Fruit fly (Drosophila melanogaster): ENCODE data around the gene ric8a.

Gene ric8a

DNA sequence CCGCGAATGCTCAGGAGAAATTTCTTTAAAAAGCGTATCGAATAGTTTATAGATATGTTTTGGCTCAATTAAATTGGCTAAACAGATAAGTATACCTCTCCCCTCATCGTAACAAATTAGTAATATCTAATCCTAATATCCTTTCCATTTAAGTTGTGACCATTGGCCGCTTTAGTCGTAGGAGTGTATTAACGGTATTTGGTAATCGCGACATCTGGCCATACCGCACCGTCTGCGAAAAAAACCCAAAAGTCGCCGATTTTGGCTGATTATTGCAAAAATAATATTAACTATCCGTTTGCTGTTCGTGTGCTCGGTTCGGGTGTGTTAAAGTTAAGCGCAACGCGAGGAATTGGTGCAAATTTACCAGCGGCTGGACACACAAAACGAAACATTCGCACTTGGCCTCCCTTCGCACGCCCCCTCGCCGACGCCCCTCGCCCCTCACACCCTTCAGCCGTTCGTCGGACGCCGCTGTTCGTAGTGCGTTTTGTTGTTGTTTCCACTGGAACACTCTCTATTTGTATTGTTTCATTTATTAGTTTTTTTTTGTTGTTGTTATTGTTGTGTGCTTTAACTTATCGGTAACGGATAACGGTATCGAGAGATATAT is 8.7 kb upstream of the ric8a start, which contains the start of the genes amx and Dsor1:
TSS of gene amx (minus strand) at position 166 of the 613 bp plus-strand sequence.
TSS of gene Dsor1 (plus strand) at position 172 of the 613 bp plus-strand sequence.
- TF ChIP-seq pan (optimal IDR thresholded peaks at IDR 0.05), result no peak

DNA sequence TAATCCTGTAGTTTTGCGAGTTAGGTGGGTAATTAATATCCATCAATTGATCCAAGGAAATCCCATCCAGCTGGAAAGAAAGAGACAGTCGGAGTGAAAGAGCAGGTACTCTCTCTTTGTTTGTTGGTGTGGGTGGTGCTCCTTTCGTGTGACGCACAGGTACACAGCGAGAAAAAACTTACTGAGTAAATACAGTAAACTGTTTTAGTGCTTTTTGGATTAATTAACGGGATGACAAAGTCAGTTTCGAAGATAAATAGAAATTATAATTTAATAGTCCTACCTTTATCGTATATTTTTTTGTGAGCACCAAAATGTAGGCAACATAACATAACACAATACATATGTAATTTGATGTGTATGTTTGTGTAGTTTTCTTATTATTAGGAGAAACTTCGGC is 7.9 kb upstream of the ric8a start:
- TF ChIP-seq EcR (GFP tag; optimal IDR thresholded peaks at IDR 0.05), result no peak
- TF ChIP-seq CG8478 (optimal IDR thresholded peaks at IDR 0.05), result no peak
- TF ChIP-seq usp (GFP tag; optimal IDR thresholded peaks at IDR 0.05), result no peak
- TF ChIP-seq Dll (optimal IDR thresholded peaks at IDR 0.05), result no peak
- TF ChIP-seq pan (optimal IDR thresholded peaks at IDR 0.05), result no peak
- TF ChIP-seq psq (optimal IDR thresholded peaks at IDR 0.05), result no peak

DNA sequence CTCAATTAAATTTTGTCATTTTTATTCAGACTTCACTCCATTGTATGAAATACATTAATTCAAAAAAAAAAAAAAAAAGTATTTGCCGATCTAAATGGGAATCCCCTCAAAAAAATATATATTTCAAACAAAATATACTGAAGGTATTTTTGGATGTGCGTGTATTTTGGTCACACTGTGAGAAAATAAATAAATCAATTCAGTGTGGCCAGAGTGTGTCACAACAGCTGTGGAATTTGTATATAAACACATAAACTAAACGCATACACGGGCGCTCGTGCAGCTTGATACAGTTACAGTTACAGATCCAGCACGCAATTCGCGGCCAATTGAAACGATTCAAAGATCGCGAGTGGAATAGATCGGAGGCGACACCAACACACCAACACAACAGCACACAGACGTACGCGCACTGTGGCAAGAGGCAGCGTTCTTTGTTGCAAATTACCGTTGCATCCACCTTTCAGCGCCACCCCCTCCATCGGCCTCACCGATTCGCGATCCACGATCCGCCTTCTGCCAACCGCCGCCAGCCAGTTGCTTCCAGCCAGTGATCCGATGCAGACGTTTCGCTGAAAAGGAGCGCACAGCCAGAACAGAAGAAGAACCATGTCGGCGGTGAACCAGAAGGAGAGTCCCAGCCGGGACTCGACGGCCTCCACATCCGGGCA is 5.7 kb upstream of the ric8a start, which contains the start of gene CG17754:
TSS of gene CG17754 (plus strand) at position 260 of the 671 bp plus-strand sequence.
- TF ChIP-seq Dll (optimal IDR thresholded peaks at IDR 0.05) (peak; percentile 30), EcR (GFP tag; optimal IDR thresholded peaks at IDR 0.05) (no peak), CG8478 (optimal IDR thresholded peaks at IDR 0.05) (no peak), pan (optimal IDR thresholded peaks at IDR 0.05) (no peak), psq (optimal IDR thresholded peaks at IDR 0.05) (no peak), usp (GFP tag; optimal IDR thresholded peaks at IDR 0.05) (no peak)

DNA sequence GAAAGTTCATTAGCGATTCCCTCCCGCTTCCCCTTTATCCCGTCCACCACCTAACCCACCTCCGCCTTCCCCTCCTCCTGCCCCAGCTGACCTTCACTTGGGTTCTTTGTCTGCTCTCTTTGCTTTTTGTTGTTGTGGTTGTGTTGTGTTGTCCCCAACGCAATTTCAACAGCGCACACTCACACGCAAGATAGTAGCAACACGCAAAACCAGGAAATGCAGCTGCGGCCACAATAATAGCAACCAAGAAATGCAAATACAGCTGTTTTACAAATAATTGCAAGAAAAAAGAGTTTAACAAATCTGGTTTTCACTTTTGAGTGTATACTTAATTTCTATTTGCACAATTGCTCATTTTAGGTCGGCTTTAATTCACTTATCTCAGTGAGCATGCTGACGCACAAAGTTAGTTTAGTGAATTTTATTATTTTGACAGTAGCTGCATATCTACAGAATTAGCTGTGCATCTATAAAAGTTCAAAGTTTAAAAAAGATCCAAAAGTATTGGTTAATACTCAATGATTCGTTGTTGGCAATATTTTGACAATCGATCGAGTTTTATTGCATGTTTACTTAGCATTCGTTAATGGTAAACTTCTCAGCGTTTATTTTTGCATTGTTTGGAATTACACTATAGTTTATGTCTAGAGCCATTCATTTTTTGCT is 4.6 kb upstream of the ric8a start:
- TF ChIP-seq EcR (GFP tag; optimal IDR thresholded peaks at IDR 0.05) (no peak), CG8478 (optimal IDR thresholded peaks at IDR 0.05) (no peak), pan (optimal IDR thresholded peaks at IDR 0.05) (no peak), Dll (optimal IDR thresholded peaks at IDR 0.05) (no peak), usp (GFP tag; optimal IDR thresholded peaks at IDR 0.05) (no peak), psq (optimal IDR thresholded peaks at IDR 0.05) (no peak)

DNA sequence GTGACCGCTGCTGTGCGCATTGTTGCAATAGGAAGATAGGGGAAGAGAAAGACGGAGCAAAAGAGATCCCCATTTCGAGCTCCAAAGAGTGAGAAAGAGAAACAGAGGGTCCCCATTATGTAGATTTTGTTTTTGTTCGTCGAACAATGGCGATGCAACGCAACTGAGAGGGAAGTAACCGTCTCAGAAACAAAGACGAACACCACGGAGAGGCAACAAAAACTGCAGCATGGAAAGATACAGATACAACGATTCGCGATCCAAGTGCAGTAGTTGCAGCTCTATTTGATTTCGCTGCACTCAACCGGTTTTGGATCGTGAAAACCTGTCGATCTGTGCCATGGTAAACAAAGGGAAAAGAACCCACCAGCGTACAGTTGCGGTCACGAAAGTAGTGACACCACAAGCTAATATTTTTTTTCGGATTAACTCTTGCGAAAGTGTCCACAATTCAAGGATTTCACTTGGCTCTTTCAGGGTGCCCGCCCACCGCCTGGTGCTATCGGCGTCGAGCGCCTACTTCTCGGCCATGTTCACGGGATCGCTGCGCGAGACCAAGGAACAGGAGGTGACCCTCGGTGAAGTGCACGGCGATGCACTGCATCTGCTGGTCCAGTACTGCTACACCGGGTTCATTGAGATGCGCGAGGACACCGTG is 3.8 kb upstream of the ric8a start:
- TF ChIP-seq pan (optimal IDR thresholded peaks at IDR 0.05) (no peak), psq (optimal IDR thresholded peaks at IDR 0.05) (no peak), Dll (optimal IDR thresholded peaks at IDR 0.05) (no peak), EcR (GFP tag; optimal IDR thresholded peaks at IDR 0.05) (no peak), CG8478 (optimal IDR thresholded peaks at IDR 0.05) (no peak)

DNA sequence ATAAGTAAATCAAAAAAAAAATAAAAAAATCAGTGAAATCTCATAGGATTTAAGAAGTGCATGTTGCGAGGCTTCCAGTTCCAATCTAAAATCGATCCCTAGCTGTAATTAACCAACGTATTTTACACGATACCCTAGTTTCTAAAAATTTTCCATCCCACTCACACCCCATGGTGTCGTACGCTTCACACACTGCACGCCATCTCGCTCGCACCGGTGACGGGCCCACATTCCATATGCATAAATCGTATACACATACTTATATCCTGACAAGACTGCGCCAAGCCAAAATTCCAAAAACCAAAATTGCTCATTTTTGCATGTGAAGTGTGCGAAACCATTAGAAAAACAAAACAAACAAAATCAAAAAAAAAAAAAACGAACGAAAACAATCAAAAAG is 947 bp upstream of the ric8a start:
- TF ChIP-seq Dll (optimal IDR thresholded peaks at IDR 0.05), result no peak
- no peak for TF ChIP-seq psq (optimal IDR thresholded peaks at IDR 0.05)
- no peak for TF ChIP-seq pan (optimal IDR thresholded peaks at IDR 0.05)
- no peak for TF ChIP-seq CG8478 (optimal IDR thresholded peaks at IDR 0.05)
- TF ChIP-seq EcR (GFP tag; optimal IDR thresholded peaks at IDR 0.05), result no peak
- no peak for TF ChIP-seq usp (GFP tag; optimal IDR thresholded peaks at IDR 0.05)

DNA sequence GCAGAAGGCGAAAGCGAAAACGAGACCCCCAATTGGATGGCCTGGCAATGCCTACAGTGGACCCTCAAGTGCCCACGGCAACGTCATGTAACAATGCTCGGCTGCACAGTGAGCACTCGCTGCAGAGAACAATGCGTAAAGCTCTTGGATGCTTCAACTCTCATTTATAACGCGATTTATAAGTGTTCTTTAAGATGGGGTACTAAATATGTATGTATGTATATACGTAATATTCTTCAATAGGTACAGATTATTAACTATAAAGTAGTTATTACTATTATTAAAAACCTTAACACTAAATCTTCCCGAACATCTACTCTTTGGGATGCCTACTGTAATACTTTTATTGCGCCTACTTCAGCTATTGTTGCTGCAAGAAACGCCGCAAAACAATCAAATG is 10.1 kb downstream of the ric8a start:
- no peak for TF ChIP-seq Dll (optimal IDR thresholded peaks at IDR 0.05)
- TF ChIP-seq CG8478 (optimal IDR thresholded peaks at IDR 0.05), result no peak
- TF ChIP-seq EcR (GFP tag; optimal IDR thresholded peaks at IDR 0.05), result no peak
- no peak for TF ChIP-seq usp (GFP tag; optimal IDR thresholded peaks at IDR 0.05)
- TF ChIP-seq psq (optimal IDR thresholded peaks at IDR 0.05), result no peak
- no peak for TF ChIP-seq pan (optimal IDR thresholded peaks at IDR 0.05)

DNA sequence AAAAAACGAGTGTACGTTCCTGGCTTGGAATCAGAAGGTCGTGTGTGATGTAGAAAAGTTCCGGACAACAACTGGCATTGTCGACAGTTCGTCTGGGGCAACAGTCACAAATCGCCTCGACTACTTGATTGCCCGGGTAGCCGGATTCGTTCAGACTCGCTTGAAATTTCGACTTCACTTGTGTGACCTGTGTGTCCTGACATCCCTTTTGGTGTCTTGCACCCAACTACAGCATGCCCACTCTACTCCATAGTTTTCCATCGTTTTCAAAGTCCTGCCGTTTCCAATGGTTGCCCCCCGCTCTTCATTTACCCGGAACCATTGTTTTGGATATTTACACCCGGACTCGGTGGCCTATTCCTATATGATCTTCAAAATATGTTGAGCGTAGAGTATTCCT is 11.6 kb downstream of the ric8a start, which contains the start of gene Erk7:
TSS of gene Erk7 (minus strand) at position 101 of the 400 bp plus-strand sequence.
- TF ChIP-seq psq (optimal IDR thresholded peaks at IDR 0.05) (no peak), EcR (GFP tag; optimal IDR thresholded peaks at IDR 0.05) (no peak), pan (optimal IDR thresholded peaks at IDR 0.05) (no peak), CG8478 (optimal IDR thresholded peaks at IDR 0.05) (no peak), usp (GFP tag; optimal IDR thresholded peaks at IDR 0.05) (no peak), Dll (optimal IDR thresholded peaks at IDR 0.05) (no peak)

DNA sequence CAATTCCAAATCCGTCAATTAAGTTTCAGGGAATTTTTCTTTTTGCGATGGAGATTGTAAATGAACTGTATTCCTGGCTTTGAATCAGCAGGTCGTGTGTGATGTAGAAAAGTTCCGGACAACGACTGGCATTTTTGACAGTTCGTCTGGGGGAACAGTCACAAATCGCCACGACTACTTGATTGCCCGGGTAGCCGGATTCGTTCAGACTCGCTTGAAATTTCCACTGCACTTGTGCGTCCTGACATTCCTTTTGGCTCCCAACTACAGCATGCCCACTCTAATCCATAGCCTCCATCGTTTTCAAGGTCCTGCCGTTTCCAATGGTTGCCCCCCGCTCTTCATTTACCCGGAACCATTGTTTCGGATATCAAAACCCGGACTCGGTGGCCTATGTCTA is 13.9 kb downstream of the ric8a start, which contains the start of gene CG17440:
TSS of gene CG17440 (minus strand) at position 101 of the 400 bp plus-strand sequence.
- TF ChIP-seq EcR (GFP tag; optimal IDR thresholded peaks at IDR 0.05) (no peak), CG8478 (optimal IDR thresholded peaks at IDR 0.05) (no peak), Dll (optimal IDR thresholded peaks at IDR 0.05) (no peak), usp (GFP tag; optimal IDR thresholded peaks at IDR 0.05) (no peak), pan (optimal IDR thresholded peaks at IDR 0.05) (no peak), psq (optimal IDR thresholded peaks at IDR 0.05) (no peak)

DNA sequence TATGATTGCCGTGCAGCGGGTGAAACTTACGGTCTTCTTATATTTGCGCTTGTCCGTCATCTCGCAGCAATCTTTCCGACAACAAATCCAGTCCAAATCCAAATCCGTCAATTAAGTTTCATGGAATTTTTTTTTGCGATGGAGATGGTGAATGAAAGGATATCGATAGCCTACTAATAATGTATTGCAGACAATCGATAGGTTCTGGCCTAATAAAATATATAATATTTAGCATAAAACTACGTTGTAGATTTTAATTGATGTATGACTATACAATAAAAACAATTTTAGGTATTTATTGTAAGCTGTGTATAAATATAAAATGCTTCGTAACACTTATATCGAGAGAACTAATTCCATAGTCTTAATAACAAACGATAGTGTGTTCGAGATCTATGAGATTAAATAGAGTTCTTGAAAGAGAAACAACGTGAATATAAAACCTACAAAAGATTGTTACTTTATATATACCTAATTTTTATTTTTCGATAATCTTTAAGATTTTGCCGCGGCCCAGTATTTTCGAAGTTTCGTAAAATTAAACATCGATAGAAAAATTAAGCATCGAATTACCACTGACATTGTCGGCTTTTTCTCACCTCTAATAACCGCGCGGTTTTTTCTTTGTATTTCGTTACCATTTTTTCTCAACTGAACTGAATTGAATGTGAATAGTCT is 17.0 kb downstream of the ric8a start, which contains the start of the genes Cfp1 and Aladin:
TSS of gene Cfp1 (minus strand) at position 131 of the 678 bp plus-strand sequence.
TSS of gene Aladin (plus strand) at position 584 of the 678 bp plus-strand sequence.
- TF ChIP-seq usp (GFP tag; optimal IDR thresholded peaks at IDR 0.05) (no peak), psq (optimal IDR thresholded peaks at IDR 0.05) (no peak), pan (optimal IDR thresholded peaks at IDR 0.05) (no peak), CG8478 (optimal IDR thresholded peaks at IDR 0.05) (no peak), EcR (GFP tag; optimal IDR thresholded peaks at IDR 0.05) (no peak)

DNA sequence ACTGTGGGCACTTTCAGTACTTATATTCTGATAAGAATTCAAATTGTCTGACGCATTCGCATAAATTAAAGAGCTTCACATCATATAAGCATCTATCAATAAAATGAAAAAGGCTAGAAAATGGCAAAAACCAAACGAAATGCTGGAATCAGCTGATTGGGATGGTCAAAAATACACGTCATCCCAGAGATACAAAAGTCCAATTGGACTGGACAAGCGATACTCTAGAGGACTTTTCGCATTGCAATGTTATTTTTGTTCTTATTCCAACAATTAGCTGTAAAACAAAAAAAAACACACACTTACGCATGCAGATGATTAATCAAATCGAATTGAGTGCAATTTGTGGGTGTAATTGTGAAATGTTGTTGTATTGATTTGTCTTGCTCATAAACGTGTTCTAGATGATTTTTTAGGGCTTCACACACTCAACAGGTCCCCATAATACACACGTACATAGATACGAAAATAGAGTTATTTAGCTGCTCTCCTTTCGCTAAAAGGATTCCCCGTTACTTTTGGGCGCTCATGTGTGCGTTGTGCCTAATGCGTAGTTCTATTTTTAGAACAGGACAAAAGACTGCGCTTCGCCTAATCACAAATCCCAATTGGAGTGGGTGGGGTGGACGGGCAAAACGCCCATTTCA is 26.2 kb downstream of the ric8a start:
- TF ChIP-seq usp (GFP tag; optimal IDR thresholded peaks at IDR 0.05) (no peak), CG8478 (optimal IDR thresholded peaks at IDR 0.05) (no peak), EcR (GFP tag; optimal IDR thresholded peaks at IDR 0.05) (no peak), psq (optimal IDR thresholded peaks at IDR 0.05) (no peak), pan (optimal IDR thresholded peaks at IDR 0.05) (no peak), Dll (optimal IDR thresholded peaks at IDR 0.05) (no peak)
